Worm (Caenorhabditis elegans) whole organism, L2 larva: Measurements from ENCODE around the gene fkb-1.
A peak's percentile ranks its signal among the peaks of the same experiment; 100 is the strongest.

ENCODE experiments used
- C34F6.9 ChIP-seq: fragments of 150-350 bp; optimal IDR thresholded peaks from 2 replicates; lab custom pipeline; 2014; ENCODE audit warnings: missing biosample characterization, missing genetic modification characterization
- F13H6.1 ChIP-seq: sonication (generic microtip); optimal IDR thresholded peaks from 2 replicates; lab custom pipeline; 2016; ENCODE audit warnings: missing genetic modification characterization, missing compliant biosample characterization
- R02D3.7 ChIP-seq: fragments of 150-350 bp; optimal IDR thresholded peaks from 2 replicates; lab custom pipeline; 2014; ENCODE audit warnings: missing biosample characterization, missing genetic modification characterization
- alr-1 ChIP-seq: fragments of 150-350 bp; optimal IDR thresholded peaks from 2 replicates; lab custom pipeline; 2014; ENCODE audit warnings: missing biosample characterization, missing genetic modification characterization
- aly-2 ChIP-seq: fragments of 150-350 bp; optimal IDR thresholded peaks from 2 replicates; lab custom pipeline; 2014; ENCODE audit warnings: missing biosample characterization, missing genetic modification characterization
- ama-1 ChIP-seq: fragments of 150-350 bp; optimal IDR thresholded peaks from 2 replicates; lab custom pipeline; 2018; ENCODE audit warnings: inconsistent platforms
- ceh-82 ChIP-seq: fragments of 150-350 bp; optimal IDR thresholded peaks from 2 replicates; lab custom pipeline; 2014; ENCODE audit warnings: missing biosample characterization, missing genetic modification characterization
- crh-2 ChIP-seq: sonication (generic microtip); optimal IDR thresholded peaks from 2 replicates; lab custom pipeline; 2017; ENCODE audit warnings: missing biosample characterization, missing genetic modification characterization
- dmd-4 ChIP-seq: sonication (generic microtip); optimal IDR thresholded peaks from 2 replicates; lab custom pipeline; 2017; ENCODE audit warnings: missing biosample characterization, missing genetic modification characterization
- elt-1 ChIP-seq: fragments of 150-350 bp; optimal IDR thresholded peaks from 2 replicates; lab custom pipeline; 2014; ENCODE audit warnings: missing biosample characterization, missing genetic modification characterization
- elt-3 ChIP-seq: sonication (generic microtip); optimal IDR thresholded peaks from 2 replicates; lab custom pipeline; 2017; ENCODE audit warnings: missing biosample characterization, missing genetic modification characterization
- fos-1 ChIP-seq: fragments of 150-350 bp; optimal IDR thresholded peaks from 2 replicates; lab custom pipeline; 2014; ENCODE audit warnings: missing biosample characterization, missing genetic modification characterization
- gmeb-1 ChIP-seq: fragments of 150-350 bp; optimal IDR thresholded peaks from 2 replicates; lab custom pipeline; 2014; ENCODE audit warnings: missing biosample characterization, missing genetic modification characterization
- lin-11 ChIP-seq: fragments of 150-350 bp; sonication (generic microtip); optimal IDR thresholded peaks from 2 replicates; lab custom pipeline; 2014; ENCODE audit warnings: missing biosample characterization, missing genetic modification characterization, inconsistent platforms, mixed read lengths
- lin-13 ChIP-seq: fragments of 150-350 bp; optimal IDR thresholded peaks from 2 replicates; lab custom pipeline; 2014; ENCODE audit warnings: missing biosample characterization, missing genetic modification reagents, missing genetic modification characterization
- lsy-2 ChIP-seq, 2 experiments: fragments of 150-350 bp in 1 of 2; sonication (generic microtip) in 1 of 2; optimal IDR thresholded peaks; 2 replicates each; lab custom pipeline; 2014 to 2017; ENCODE audit warnings: missing biosample characterization in 2 of 2, missing genetic modification characterization in 2 of 2
- mbf-1 ChIP-seq: sonication (generic microtip); optimal IDR thresholded peaks from 2 replicates; lab custom pipeline; 2017; ENCODE audit warnings: missing biosample characterization, missing genetic modification characterization
- mdl-1 ChIP-seq, 2 experiments: fragments of 150-350 bp in 1 of 2; sonication (generic microtip) in 1 of 2; optimal IDR thresholded peaks; 2 replicates each; lab custom pipeline; 2017; ENCODE audit warnings: missing biosample characterization in 2 of 2, missing genetic modification characterization in 2 of 2
- nhr-10 ChIP-seq: sonication (generic microtip); optimal IDR thresholded peaks from 2 replicates; lab custom pipeline; 2017; ENCODE audit warnings: missing biosample characterization, missing genetic modification characterization
- nhr-11 ChIP-seq: fragments of 150-350 bp; optimal IDR thresholded peaks from 2 replicates; lab custom pipeline; 2014; ENCODE audit warnings: missing biosample characterization, missing genetic modification characterization
- nhr-12 ChIP-seq: fragments of 150-350 bp; optimal IDR thresholded peaks from 2 replicates; lab custom pipeline; 2014; ENCODE audit warnings: missing biosample characterization, missing genetic modification characterization
- nhr-129 ChIP-seq: fragments of 150-350 bp; optimal IDR thresholded peaks from 2 replicates; lab custom pipeline; 2014; ENCODE audit warnings: missing biosample characterization, missing genetic modification characterization
- nhr-21 ChIP-seq: fragments of 150-350 bp; optimal IDR thresholded peaks from 2 replicates; lab custom pipeline; 2014; ENCODE audit warnings: missing biosample characterization, missing genetic modification characterization
- nhr-23 ChIP-seq: fragments of 150-350 bp; optimal IDR thresholded peaks from 2 replicates; lab custom pipeline; 2014; ENCODE audit warnings: missing biosample characterization, missing genetic modification reagents, missing genetic modification characterization
- nhr-25 ChIP-seq: fragments of 150-350 bp; sonication (generic microtip); optimal IDR thresholded peaks from 3 replicates; lab custom pipeline; 2014; ENCODE audit warnings: missing biosample characterization, missing genetic modification characterization
- nhr-77 ChIP-seq: fragments of 150-350 bp; optimal IDR thresholded peaks from 2 replicates; lab custom pipeline; 2014; ENCODE audit warnings: missing biosample characterization, missing genetic modification characterization
- peb-1 ChIP-seq: fragments of 150-350 bp; optimal IDR thresholded peaks from 2 replicates; lab custom pipeline; 2014; ENCODE audit warnings: missing biosample characterization, missing genetic modification characterization
- skn-1 ChIP-seq: sonication (generic microtip); optimal IDR thresholded peaks from 2 replicates; lab custom pipeline; 2017; ENCODE audit warnings: missing biosample characterization, missing genetic modification characterization
- sma-3 ChIP-seq: sonication (generic microtip); optimal IDR thresholded peaks from 2 replicates; lab custom pipeline; 2016; ENCODE audit warnings: missing genetic modification reagents, missing genetic modification characterization, missing compliant biosample characterization
- sma-9 ChIP-seq, 2 experiments: fragments of 150-350 bp in 1 of 2; sonication (generic microtip) in 1 of 2; optimal IDR thresholded peaks; 2 replicates each; lab custom pipeline; 2014 to 2016; ENCODE audit warnings: missing genetic modification characterization in 2 of 2, mild to moderate bottlenecking in 1 of 2, missing biosample characterization in 1 of 2, missing compliant biosample characterization in 1 of 2, missing genetic modification reagents in 1 of 2, moderate library complexity in 1 of 2
- snpc-4 ChIP-seq: fragments of 150-350 bp; optimal IDR thresholded peaks from 2 replicates; lab custom pipeline; 2014; ENCODE audit warnings: missing biosample characterization, missing genetic modification characterization
- unc-39 ChIP-seq: fragments of 150-350 bp; optimal IDR thresholded peaks from 2 replicates; lab custom pipeline; 2014; ENCODE audit warnings: missing biosample characterization, missing genetic modification characterization
- unc-55 ChIP-seq: fragments of 150-350 bp; sonication (generic microtip); optimal IDR thresholded peaks from 3 replicates; lab custom pipeline; 2014; ENCODE audit warnings: missing biosample characterization, missing genetic modification reagents, missing genetic modification characterization
- unc-62 ChIP-seq: fragments of 150-350 bp; optimal IDR thresholded peaks from 2 replicates; lab custom pipeline; 2014; ENCODE audit warnings: missing biosample characterization, missing genetic modification reagents, missing genetic modification characterization
- zag-1 ChIP-seq: fragments of 150-350 bp; optimal IDR thresholded peaks from 2 replicates; lab custom pipeline; 2014; ENCODE audit warnings: missing biosample characterization, missing genetic modification characterization
- ztf-1 ChIP-seq: fragments of 200-800 bp; sonication (Bioruptor generic); conservative IDR thresholded peaks from 2 replicates; pipeline ENCODE4 v1.3.6; 2022; ENCODE audit warnings: missing genetic modification characterization, missing compliant biosample characterization

Gene fkb-1

DNA sequence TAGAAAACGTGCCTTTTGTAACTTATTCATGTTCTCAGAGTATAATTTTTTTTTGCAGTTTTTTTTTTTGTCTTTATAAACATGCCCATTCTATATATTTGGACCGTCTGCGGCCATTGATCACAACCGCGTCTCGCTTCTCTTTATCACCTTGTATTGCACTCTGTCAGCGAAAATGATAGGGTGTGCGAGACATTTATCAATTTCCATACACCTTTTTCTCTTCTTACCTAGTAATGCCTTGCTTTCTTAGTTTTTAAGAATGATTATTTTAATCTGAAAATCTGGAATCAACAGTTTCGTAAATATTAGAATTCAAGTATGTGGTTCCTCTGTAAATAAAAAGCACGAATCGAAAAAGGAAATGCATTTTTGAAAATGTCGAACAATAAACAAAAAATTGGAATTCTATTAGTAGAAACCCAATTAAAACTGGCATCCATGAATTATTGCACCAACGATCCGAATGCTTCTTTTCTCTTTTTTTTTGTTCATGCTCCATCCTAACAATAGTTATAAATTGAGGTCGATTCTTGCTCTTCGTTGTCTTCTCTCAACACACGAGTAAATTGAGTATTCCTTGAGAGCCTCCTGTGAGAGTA lies 837 bp downstream of the fkb-1 start:
- TF ChIP-seq lsy-2 (tag; optimal IDR thresholded peaks at IDR 0.05; lab: Kevin White, UChicago) (peak in 1 of 2 experiments; percentile 33), zag-1 (tag; lab: Kevin White, UChicago) (peak; percentile 22), nhr-25 (tag; lab: Kevin White, UChicago) (no peak), fos-1 (tag; lab: Kevin White, UChicago) (peak; percentile 73), nhr-129 (no peak), unc-39 (tag; lab: Kevin White, UChicago) (no peak)

DNA sequence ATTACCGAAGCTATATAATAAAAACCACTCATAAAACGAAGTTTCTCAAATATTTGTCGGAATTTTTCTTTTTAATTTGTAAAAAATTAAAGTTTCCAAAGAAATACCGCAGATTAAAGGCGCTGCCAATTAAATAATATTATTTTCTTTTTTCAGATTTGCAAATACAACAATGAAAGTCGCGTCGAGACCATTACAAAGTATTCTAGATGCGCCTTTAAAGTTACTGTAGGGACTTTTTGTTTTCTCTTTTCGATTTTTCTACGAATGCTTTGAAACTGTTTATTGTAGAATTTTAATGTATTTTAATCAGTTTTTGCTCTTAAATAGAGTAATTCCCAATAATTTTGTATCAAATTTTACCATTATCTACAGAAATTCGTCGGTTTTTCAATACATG lies 1.8 kb downstream of the fkb-1 start:
- TF ChIP-seq nhr-10 (tag; lab: Kevin White, UChicago) (no peak), nhr-21 (tag; lab: Kevin White, UChicago) (no peak), C34F6.9 (tag; lab: Kevin White, UChicago) (no peak), nhr-23 (tag; lab: Kevin White, UChicago) (no peak), peb-1 (tag; lab: Kevin White, UChicago) (no peak)
- TF ChIP-seq, all 48 proteins: peak for 0

DNA sequence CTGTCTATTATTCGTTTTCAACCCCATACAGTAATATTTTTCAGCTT lies 2.1 kb downstream of the fkb-1 start, which contains the start of gene kdin-1:
kdin-1 (plus strand) TSS at position 38 of the 47 bp plus-strand sequence.
- TF ChIP-seq nhr-25 (tag; lab: Kevin White, UChicago) (no peak), snpc-4 (no peak), R02D3.7 (tag; lab: Kevin White, UChicago) (no peak), lin-13 (GFP tag; lab: Kevin White, UChicago) (no peak), sma-3 (GFP tag; lab: Kevin White, UChicago) (no peak), aly-2 (tag; lab: Kevin White, UChicago) (no peak), nhr-10 (tag; lab: Kevin White, UChicago) (no peak), unc-55 (no peak), C34F6.9 (tag; lab: Kevin White, UChicago) (no peak), mbf-1 (tag; lab: Kevin White, UChicago) (no peak), peb-1 (tag; lab: Kevin White, UChicago) (no peak), crh-2 (tag; lab: Kevin White, UChicago) (no peak), nhr-77 (tag; lab: Kevin White, UChicago) (no peak), alr-1 (no peak), skn-1 (tag; lab: Kevin White, UChicago) (no peak), dmd-4 (tag; lab: Kevin White, UChicago) (no peak), sma-9 (GFP tag; optimal IDR thresholded peaks at IDR 0.05; lab: Kevin White, UChicago) (no peak), sma-9 (tag; optimal IDR thresholded peaks at IDR 0.05; lab: Kevin White, UChicago) (no peak), elt-3 (tag; lab: Kevin White, UChicago) (no peak)

DNA sequence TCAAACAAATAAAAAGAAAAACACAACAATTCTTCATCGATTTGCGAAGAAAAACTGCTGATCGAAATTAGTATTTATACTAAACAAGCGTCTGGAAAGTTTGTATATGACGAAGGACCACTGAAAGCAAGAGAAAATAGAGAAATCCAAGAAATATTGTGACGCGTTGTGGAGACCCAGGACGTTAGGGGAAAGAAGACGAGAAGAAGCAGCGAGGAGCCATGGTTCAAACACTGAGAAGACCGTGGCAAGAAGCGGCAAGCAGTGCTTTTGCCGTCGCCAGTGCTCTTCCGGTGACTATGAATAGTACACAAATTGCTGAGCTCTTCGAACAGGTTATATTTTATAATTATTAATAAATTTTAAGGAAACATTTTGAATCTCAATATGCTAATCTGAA lies 2.3 kb downstream of the fkb-1 start:
- TF ChIP-seq crh-2 (tag; lab: Kevin White, UChicago): no peak
- no peak for TF ChIP-seq nhr-25 (tag; lab: Kevin White, UChicago)
- peak; percentile 53 for TF ChIP-seq C34F6.9 (tag; lab: Kevin White, UChicago)
- TF ChIP-seq unc-55: peak; percentile 64

DNA sequence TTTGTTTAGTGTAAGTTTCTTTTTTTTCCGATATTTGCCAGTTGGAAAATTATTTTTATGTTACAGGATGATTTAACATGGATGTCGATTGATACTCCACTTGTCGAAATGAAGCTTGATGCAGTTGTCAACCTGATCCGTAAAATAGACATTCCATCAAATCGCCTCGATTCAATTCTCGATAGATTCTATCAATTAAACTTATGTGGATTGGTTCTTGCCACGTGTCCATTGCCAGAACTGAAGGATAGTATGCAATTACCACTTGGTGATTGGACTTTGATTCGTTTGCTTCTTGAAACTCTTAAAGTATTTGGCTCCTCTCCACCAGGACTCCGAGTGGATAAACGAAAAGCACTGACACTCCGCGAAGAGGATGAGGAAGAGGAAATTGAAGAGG lies 8.0 kb downstream of the fkb-1 start:
- TF ChIP-seq ama-1 (lab: Kevin White, UChicago): no peak
- no peak for TF ChIP-seq unc-62 (GFP tag; lab: Kevin White, UChicago)

DNA sequence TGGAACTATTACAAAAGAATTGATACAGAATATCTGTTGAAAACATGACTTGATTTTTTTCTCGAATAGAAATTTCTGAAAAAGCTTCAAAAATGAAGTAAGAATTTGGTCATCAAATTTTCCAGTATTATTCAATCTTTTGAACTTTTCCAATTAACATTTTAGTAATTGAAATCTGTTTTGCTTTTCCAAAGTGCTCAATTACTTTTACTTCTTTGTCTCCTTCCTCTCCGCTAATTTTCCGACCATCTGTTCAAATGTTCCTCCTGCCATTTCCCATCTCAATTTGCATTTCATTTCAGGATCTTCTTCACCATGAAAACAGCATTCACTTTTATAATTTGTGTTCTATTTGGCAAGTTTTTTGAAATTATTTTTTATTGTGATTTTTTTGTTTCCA lies 12.5 kb downstream of the fkb-1 start, which contains the start of gene F36H1.11:
F36H1.11 (plus strand) TSS at position 301 of the 400 bp plus-strand sequence.
- TF ChIP-seq nhr-12 (no peak), elt-1 (tag; lab: Kevin White, UChicago) (no peak), gmeb-1 (tag; lab: Kevin White, UChicago) (no peak), nhr-129 (no peak), F13H6.1 (tag; lab: Kevin White, UChicago) (no peak), snpc-4 (no peak), sma-9 (GFP tag; optimal IDR thresholded peaks at IDR 0.05; lab: Kevin White, UChicago) (no peak), sma-9 (tag; optimal IDR thresholded peaks at IDR 0.05; lab: Kevin White, UChicago) (no peak), alr-1 (no peak), nhr-10 (tag; lab: Kevin White, UChicago) (no peak), ceh-82 (tag; lab: Kevin White, UChicago) (no peak), mdl-1 (tag; optimal IDR thresholded peaks at IDR 0.05; lab: Kevin White, UChicago) (no peak), fos-1 (tag; lab: Kevin White, UChicago) (no peak), aly-2 (tag; lab: Kevin White, UChicago) (no peak), sma-3 (GFP tag; lab: Kevin White, UChicago) (no peak), nhr-11 (tag; lab: Kevin White, UChicago) (no peak), lsy-2 (tag; optimal IDR thresholded peaks at IDR 0.05; lab: Kevin White, UChicago) (no peak), ztf-1 (GFP tag; lab: Robert Waterston, UW) (no peak), R02D3.7 (tag; lab: Kevin White, UChicago) (no peak), lin-11 (tag; lab: Kevin White, UChicago) (no peak), nhr-21 (tag; lab: Kevin White, UChicago) (no peak)
